Worm (Caenorhabditis elegans) whole organism, mixed stage, embryonic: ENCODE measurements around the gene nhr-275.

Experiments
- M03D4.4 ChIP-seq: sonication (generic microtip); optimal IDR thresholded peaks from 2 replicates; lab custom pipeline; 2017; ENCODE audit warnings: mild to moderate bottlenecking, missing genetic modification characterization, missing compliant biosample characterization
- bed-3 ChIP-seq: fragments of 200-800 bp; sonication (Bioruptor generic); optimal IDR thresholded peaks from 3 replicates; lab custom pipeline; 2018; ENCODE audit warnings: mild to moderate bottlenecking, missing genetic modification characterization, moderate library complexity, missing compliant biosample characterization
- blmp-1 ChIP-seq: fragments of 150-350 bp; optimal IDR thresholded peaks from 2 replicates; lab custom pipeline; 2014; ENCODE audit warnings: missing biosample characterization, missing genetic modification characterization
- ceh-39 ChIP-seq: fragments of 150-350 bp; optimal IDR thresholded peaks from 2 replicates; lab custom pipeline; 2014; ENCODE audit warnings: missing biosample characterization, missing genetic modification characterization
- ceh-43 ChIP-seq: fragments of 200-800 bp; sonication (Bioruptor generic); optimal IDR thresholded peaks from 2 replicates; lab custom pipeline; 2018; ENCODE audit warnings: mild to moderate bottlenecking, missing genetic modification characterization, moderate library complexity, missing compliant biosample characterization
- ces-1 ChIP-seq: fragments of 150-350 bp; optimal IDR thresholded peaks from 2 replicates; lab custom pipeline; 2014; ENCODE audit warnings: missing biosample characterization, missing genetic modification reagents, missing genetic modification characterization
- drap-1 ChIP-seq: fragments of 200-800 bp; sonication (Bioruptor generic); optimal IDR thresholded peaks from 3 replicates; lab custom pipeline; 2018; ENCODE audit warnings: mild to moderate bottlenecking, missing genetic modification characterization, missing compliant biosample characterization
- elt-3 ChIP-seq: fragments of 150-350 bp; optimal IDR thresholded peaks from 2 replicates; lab custom pipeline; 2014; ENCODE audit warnings: missing biosample characterization, missing genetic modification characterization
- flh-1 ChIP-seq: fragments of 200-800 bp; sonication (Bioruptor generic); optimal IDR thresholded peaks from 2 replicates; lab custom pipeline; 2018; ENCODE audit warnings: mild to moderate bottlenecking, missing genetic modification characterization, moderate library complexity, missing compliant biosample characterization
- hlh-1 ChIP-seq: fragments of 150-350 bp; optimal IDR thresholded peaks from 2 replicates; lab custom pipeline; 2014; ENCODE audit warnings: missing biosample characterization, missing genetic modification reagents, missing genetic modification characterization
- lin-13 ChIP-seq: fragments of 150-350 bp; optimal IDR thresholded peaks from 2 replicates; lab custom pipeline; 2014; ENCODE audit warnings: missing biosample characterization, missing genetic modification characterization
- mab-5 ChIP-seq: fragments of 150-350 bp; optimal IDR thresholded peaks from 2 replicates; lab custom pipeline; 2014; ENCODE audit warnings: missing biosample characterization, missing genetic modification characterization
- mep-1 ChIP-seq: fragments of 150-350 bp; optimal IDR thresholded peaks from 2 replicates; lab custom pipeline; 2017; ENCODE audit warnings: missing biosample characterization, missing genetic modification reagents, missing genetic modification characterization, inconsistent platforms
- nhr-12 ChIP-seq: fragments of 150-350 bp; optimal IDR thresholded peaks from 2 replicates; lab custom pipeline; 2014; ENCODE audit warnings: missing biosample characterization, missing genetic modification characterization
- nhr-237 ChIP-seq: fragments of 150-350 bp; optimal IDR thresholded peaks from 2 replicates; lab custom pipeline; 2014; ENCODE audit warnings: missing biosample characterization, missing genetic modification characterization
- nhr-28 ChIP-seq: fragments of 150-350 bp; optimal IDR thresholded peaks from 2 replicates; lab custom pipeline; 2014; ENCODE audit warnings: missing biosample characterization, missing genetic modification characterization
- nhr-76 ChIP-seq: sonication (generic microtip); optimal IDR thresholded peaks from 2 replicates; lab custom pipeline; 2017; ENCODE audit warnings: missing biosample characterization, missing genetic modification characterization
- pha-4 ChIP-seq: fragments of 150-350 bp; optimal IDR thresholded peaks from 2 replicates; lab custom pipeline; 2018; ENCODE audit warnings: missing biosample characterization, missing genetic modification reagents, missing genetic modification characterization
- sem-2 ChIP-seq: fragments of 200-800 bp; sonication (Bioruptor generic); optimal IDR thresholded peaks from 2 replicates; lab custom pipeline; 2018; ENCODE audit warnings: mild to moderate bottlenecking, missing genetic modification characterization, missing compliant biosample characterization
- snpc-4 ChIP-seq: fragments of 150-350 bp; optimal IDR thresholded peaks from 2 replicates; lab custom pipeline; 2014; ENCODE audit warnings: missing biosample characterization, missing genetic modification characterization
- sptf-1 ChIP-seq: sonication (generic microtip); optimal IDR thresholded peaks from 2 replicates; lab custom pipeline; 2017; ENCODE audit warnings: mild to moderate bottlenecking, missing genetic modification characterization, moderate library complexity, missing compliant biosample characterization
- unc-39 ChIP-seq: fragments of 150-350 bp; optimal IDR thresholded peaks from 2 replicates; lab custom pipeline; 2014; ENCODE audit warnings: missing biosample characterization, missing genetic modification characterization
- unc-62 ChIP-seq: fragments of 150-350 bp; optimal IDR thresholded peaks from 2 replicates; lab custom pipeline; 2014; ENCODE audit warnings: missing biosample characterization, missing genetic modification reagents, missing genetic modification characterization
- ztf-11 ChIP-seq: fragments of 150-350 bp; optimal IDR thresholded peaks from 2 replicates; lab custom pipeline; 2014; ENCODE audit warnings: missing biosample characterization, missing genetic modification characterization

nhr-275 gene

DNA sequence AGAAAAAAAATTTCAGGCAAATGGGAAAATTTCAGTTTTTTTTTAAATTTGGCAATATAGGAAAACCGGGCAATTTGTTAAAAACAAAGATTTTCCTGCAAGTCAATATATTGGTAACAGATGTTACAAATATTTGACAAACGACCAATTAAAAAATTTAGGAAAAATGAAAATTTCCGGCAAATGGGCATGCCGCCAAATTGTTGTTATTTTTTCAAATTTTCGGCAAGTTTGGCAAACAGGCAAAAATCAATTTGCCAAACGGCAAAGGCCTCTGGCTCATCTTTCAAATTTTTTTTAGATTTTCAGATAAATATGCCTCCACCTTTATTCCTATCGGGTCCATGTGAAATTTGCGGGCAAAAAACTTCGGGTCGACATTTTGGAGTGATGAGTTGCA lies 45.1 kb downstream of the nhr-275 start, which contains the start of gene nhr-128:
TSS of gene nhr-128 (plus strand) at position 301 of the 400 bp plus-strand sequence.
- TF ChIP-seq M03D4.4 (tag; lab: Kevin White, UChicago): no peak
- no peak for TF ChIP-seq nhr-237 (tag; lab: Kevin White, UChicago)

ce11 chrV:2218803-2219202 lies 48.1 kb downstream of the nhr-275 start, which contains the start of gene nhr-56:
Gene nhr-56, plus strand, starts transcription at chrV:2219004.
- TF ChIP-seq nhr-237 (tag; lab: Kevin White, UChicago) (peak; percentile 44), ztf-11 (tag; lab: Kevin White, UChicago) (no peak), pha-4 (peak; percentile 89)

DNA sequence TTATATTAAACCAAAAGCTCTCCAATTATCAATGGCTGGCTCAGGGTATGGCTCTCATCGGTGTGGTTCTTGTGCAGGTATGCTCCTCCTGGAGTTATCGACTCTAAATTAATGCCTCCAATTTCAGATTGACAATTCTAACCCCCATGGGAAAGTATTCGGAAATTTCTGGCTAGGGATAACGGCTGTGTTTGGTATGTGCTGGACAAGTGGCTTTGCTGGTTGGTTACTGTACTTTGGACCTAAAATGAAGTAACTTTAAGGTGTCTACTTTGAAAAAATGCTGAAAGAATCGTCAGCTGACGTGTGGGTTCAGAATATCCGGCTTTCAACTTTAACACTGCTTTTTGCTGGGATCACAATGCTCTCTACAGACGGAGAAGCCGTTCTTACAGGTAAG lies 49.9 kb downstream of the nhr-275 start:
- TF ChIP-seq flh-1 (no peak), unc-62 (GFP tag; lab: Kevin White, UChicago) (no peak), sem-2 (GFP tag; lab: Kevin White, UChicago) (no peak), blmp-1 (tag; lab: Kevin White, UChicago) (no peak), nhr-12 (no peak), ceh-39 (tag; lab: Kevin White, UChicago) (no peak), mab-5 (tag; lab: Kevin White, UChicago) (no peak), snpc-4 (tag; lab: Kevin White, UChicago) (no peak), ces-1 (GFP tag; lab: Kevin White, UChicago) (no peak), lin-13 (tag; lab: Kevin White, UChicago) (no peak), bed-3 (GFP tag; lab: Kevin White, UChicago) (no peak), unc-39 (tag; lab: Kevin White, UChicago) (no peak), hlh-1 (no peak), sptf-1 (tag; lab: Kevin White, UChicago) (no peak), elt-3 (tag; lab: Kevin White, UChicago) (no peak), pha-4 (no peak)
- TF ChIP-seq, all 35 proteins: peak for 0

DNA sequence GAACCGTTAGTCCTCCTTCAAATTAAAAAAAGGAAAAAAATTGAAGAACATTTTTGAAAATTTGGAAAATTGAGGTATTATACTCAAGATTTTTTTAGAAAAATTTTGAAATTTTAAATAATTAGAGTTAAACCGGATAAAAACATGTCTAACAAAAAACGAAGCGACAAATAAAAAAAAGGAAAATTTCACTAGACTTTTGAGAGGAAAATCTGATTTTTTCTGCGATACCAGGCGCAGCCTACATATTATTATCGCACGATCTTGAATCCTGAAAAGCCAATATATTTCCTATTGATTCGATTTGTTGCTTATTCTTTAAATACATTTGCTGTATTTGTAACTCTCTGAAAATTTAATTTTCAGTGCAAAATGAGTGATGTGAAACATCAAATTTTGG lies 51.5 kb downstream of the nhr-275 start, which contains the start of gene nstp-8:
TSS of gene nstp-8 (plus strand) at position 301 of the 400 bp plus-strand sequence.
- TF ChIP-seq unc-62 (GFP tag; lab: Kevin White, UChicago) (no peak), mep-1 (tag; lab: Kevin White, UChicago) (no peak), ceh-43 (GFP tag; lab: Kevin White, UChicago) (no peak), drap-1 (GFP tag; lab: Kevin White, UChicago) (no peak), ztf-11 (tag; lab: Kevin White, UChicago) (no peak), ceh-39 (tag; lab: Kevin White, UChicago) (no peak), flh-1 (no peak), unc-39 (tag; lab: Kevin White, UChicago) (no peak), nhr-76 (tag; lab: Kevin White, UChicago) (no peak), sem-2 (GFP tag; lab: Kevin White, UChicago) (no peak), bed-3 (GFP tag; lab: Kevin White, UChicago) (no peak), M03D4.4 (tag; lab: Kevin White, UChicago) (no peak), ces-1 (GFP tag; lab: Kevin White, UChicago) (no peak), hlh-1 (no peak), nhr-28 (tag; lab: Kevin White, UChicago) (no peak), pha-4 (no peak)
